Fruit fly (Drosophila melanogaster) whole organism, wandering third instar larva: ENCODE measurements around the gene Ube4B.

Experiments used
- Abd-B ChIP-seq: fragments of >200 bp; optimal IDR thresholded peaks from 2 replicates; lab custom pipeline; 2017; ENCODE audit warnings: missing biosample characterization, missing genetic modification characterization
- CG32264 ChIP-seq: fragments of 200-800 bp; sonication (Bioruptor generic); optimal IDR thresholded peaks from 2 replicates; lab custom pipeline; 2016; ENCODE audit warnings: missing biosample characterization, missing genetic modification characterization
- CG9705 ChIP-seq: fragments of 200-800 bp; sonication (Bioruptor generic); optimal IDR thresholded peaks from 2 replicates; lab custom pipeline; 2018; ENCODE audit warnings: missing biosample characterization, mild to moderate bottlenecking, missing genetic modification characterization
- CrebA ChIP-seq: fragments of 200-800 bp; sonication (Bioruptor generic); optimal IDR thresholded peaks from 2 replicates; lab custom pipeline; 2016; ENCODE audit warnings: missing biosample characterization, mild to moderate bottlenecking, missing genetic modification characterization, borderline replicate concordance
- Dfd ChIP-seq: fragments of >200 bp; optimal IDR thresholded peaks from 2 replicates; lab custom pipeline; 2017; ENCODE audit warnings: missing biosample characterization, missing genetic modification characterization
- Dif ChIP-seq: fragments of 200-275, 200-300 bp; sonication (Bioruptor generic); optimal IDR thresholded peaks from 2 replicates; lab custom pipeline; 2018; ENCODE audit warnings: missing biosample characterization, missing genetic modification characterization; ENCODE audit not compliant: partially characterized antibody
- HLH106 ChIP-seq: fragments of 200-800 bp; optimal IDR thresholded peaks from 3 replicates; lab custom pipeline; 2019; ENCODE audit warnings: missing biosample characterization, mild to moderate bottlenecking, missing genetic modification characterization, moderate library complexity
- Hnf4 ChIP-seq: fragments of 200-800 bp; sonication (Bioruptor generic); optimal IDR thresholded peaks from 2 replicates; lab custom pipeline; 2016; ENCODE audit warnings: missing biosample characterization, mild to moderate bottlenecking, missing genetic modification characterization
- Hr83 ChIP-seq: fragments of 200-300 bp; sonication (Bioruptor generic); optimal IDR thresholded peaks from 2 replicates; lab custom pipeline; 2016; ENCODE audit warnings: missing biosample characterization, mild to moderate bottlenecking, missing genetic modification characterization, moderate library complexity; ENCODE audit not compliant: poor library complexity, severe bottlenecking
- Jra ChIP-seq: sonication (Bioruptor generic); optimal IDR thresholded peaks from 2 replicates; lab custom pipeline; 2016; ENCODE audit warnings: missing biosample characterization, missing genetic modification characterization
- Mio ChIP-seq: sonication (Bioruptor generic); optimal IDR thresholded peaks from 2 replicates; lab custom pipeline; 2016; ENCODE audit warnings: missing biosample characterization, missing genetic modification characterization
- Myc ChIP-seq: fragments of >200 bp; optimal IDR thresholded peaks from 2 replicates; lab custom pipeline; 2017
- N ChIP-seq: fragments of >200 bp; optimal IDR thresholded peaks from 2 replicates; lab custom pipeline; 2018; ENCODE audit warnings: missing biosample characterization, missing external identifiers, missing genetic modification characterization
- Rel ChIP-seq, 2 experiments: fragments of 200-800 bp; sonication (Bioruptor generic) in 1 of 2; optimal IDR thresholded peaks; 2 replicates in 1 of 2; 3 replicates in 1 of 2; lab custom pipeline; 2016 to 2019; ENCODE audit warnings: mild to moderate bottlenecking in 2 of 2, missing biosample characterization in 2 of 2, missing genetic modification characterization in 2 of 2, moderate library complexity in 1 of 2
- Sp1 ChIP-seq: fragments of 200-800 bp; sonication (Bioruptor generic); optimal IDR thresholded peaks from 3 replicates; lab custom pipeline; 2019; ENCODE audit warnings: missing biosample characterization, mild to moderate bottlenecking, missing genetic modification characterization, moderate library complexity
- br ChIP-seq: fragments of 200-800 bp; sonication (Bioruptor generic); optimal IDR thresholded peaks from 2 replicates; lab custom pipeline; 2016; ENCODE audit warnings: missing biosample characterization, missing genetic modification characterization
- brk ChIP-seq: fragments of 200-800 bp; sonication (Bioruptor generic); optimal IDR thresholded peaks from 2 replicates; lab custom pipeline; 2016; ENCODE audit warnings: missing biosample characterization, mild to moderate bottlenecking, missing genetic modification characterization
- dl ChIP-seq, 2 experiments: fragments of 175-275, 200-275 bp in 1 of 2; fragments of 200-275 bp in 1 of 2; sonication (Bioruptor generic); optimal IDR thresholded peaks; lab custom pipeline; 2018; ENCODE audit warnings: mild to moderate bottlenecking in 2 of 2, missing biosample characterization in 2 of 2, missing genetic modification characterization in 2 of 2, moderate library complexity in 2 of 2; ENCODE audit not compliant: partially characterized antibody in 2 of 2, insufficient read depth in 1 of 2
- dmrt93B ChIP-seq: fragments of 200-800 bp; sonication (Bioruptor generic); optimal IDR thresholded peaks from 2 replicates; lab custom pipeline; 2018; ENCODE audit warnings: missing biosample characterization, mild to moderate bottlenecking, missing genetic modification characterization
- dsf ChIP-seq: sonication (Bioruptor generic); optimal IDR thresholded peaks from 2 replicates; lab custom pipeline; 2016; ENCODE audit warnings: missing biosample characterization, missing genetic modification characterization, borderline replicate concordance
- ey ChIP-seq: fragments of 200-800 bp; sonication (Bioruptor generic); optimal IDR thresholded peaks from 2 replicates; lab custom pipeline; 2016; ENCODE audit warnings: missing biosample characterization, missing genetic modification characterization
- fru ChIP-seq: fragments of 200-800 bp; sonication (Bioruptor generic); optimal IDR thresholded peaks from 3 replicates; lab custom pipeline; 2016; ENCODE audit warnings: missing biosample characterization, mild to moderate bottlenecking, missing genetic modification characterization
- jim ChIP-seq: fragments of 175-275, 200-325 bp; sonication (Bioruptor generic); optimal IDR thresholded peaks from 2 replicates; lab custom pipeline; 2016; ENCODE audit warnings: missing biosample characterization, mild to moderate bottlenecking, missing genetic modification characterization
- lola ChIP-seq: fragments of >200 bp; optimal IDR thresholded peaks from 2 replicates; lab custom pipeline; 2017; ENCODE audit warnings: missing biosample characterization, missing genetic modification characterization
- psq ChIP-seq: fragments of 200-800 bp; sonication (Bioruptor generic); optimal IDR thresholded peaks from 3 replicates; lab custom pipeline; 2017; ENCODE audit warnings: missing biosample characterization, mild to moderate bottlenecking, missing genetic modification characterization, moderate library complexity
- sage ChIP-seq: fragments of 200-800 bp; sonication (Bioruptor generic); optimal IDR thresholded peaks from 2 replicates; lab custom pipeline; 2016; ENCODE audit warnings: missing biosample characterization, mild to moderate bottlenecking, missing genetic modification characterization
- sv ChIP-seq: fragments of 200-800 bp; sonication (Bioruptor generic); optimal IDR thresholded peaks from 3 replicates; lab custom pipeline; 2016; ENCODE audit warnings: missing biosample characterization, missing genetic modification characterization
- tai ChIP-seq: sonication (Bioruptor generic); optimal IDR thresholded peaks from 2 replicates; lab custom pipeline; 2016; ENCODE audit warnings: missing biosample characterization, missing genetic modification characterization
- usp ChIP-seq: fragments of >200 bp; optimal IDR thresholded peaks from 2 replicates; lab custom pipeline; 2017; ENCODE audit warnings: missing biosample characterization, missing genetic modification characterization
- woc ChIP-seq: sonication (Bioruptor generic); optimal IDR thresholded peaks from 2 replicates; lab custom pipeline; 2016; ENCODE audit warnings: missing biosample characterization, mild to moderate bottlenecking, missing genetic modification characterization

Ube4B gene

DNA sequence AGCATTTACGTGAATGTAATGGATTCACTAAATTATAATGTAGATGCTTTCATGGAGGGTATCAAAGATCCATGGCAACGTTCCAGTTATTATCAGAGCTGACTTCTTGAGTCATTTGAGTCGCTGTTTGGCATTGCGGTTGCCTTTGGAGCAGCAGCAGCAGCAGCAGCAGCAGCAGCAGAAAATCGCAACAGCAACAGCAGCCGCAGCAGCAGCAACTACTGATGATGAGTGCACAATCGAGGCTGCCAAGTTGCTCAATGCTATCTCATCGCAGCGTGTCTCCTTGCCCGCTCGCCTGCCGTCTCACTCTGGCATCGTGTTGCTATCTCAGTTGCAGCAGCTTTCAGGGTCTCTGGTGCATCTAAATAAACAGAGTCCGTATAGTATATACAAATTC lies 23.2 kb upstream of the Ube4B start:
- no peak for TF ChIP-seq dsf (GFP tag; lab: Kevin White, UChicago)
- TF ChIP-seq Dfd (GFP tag; lab: Kevin White, UChicago), result peak; percentile 63

DNA sequence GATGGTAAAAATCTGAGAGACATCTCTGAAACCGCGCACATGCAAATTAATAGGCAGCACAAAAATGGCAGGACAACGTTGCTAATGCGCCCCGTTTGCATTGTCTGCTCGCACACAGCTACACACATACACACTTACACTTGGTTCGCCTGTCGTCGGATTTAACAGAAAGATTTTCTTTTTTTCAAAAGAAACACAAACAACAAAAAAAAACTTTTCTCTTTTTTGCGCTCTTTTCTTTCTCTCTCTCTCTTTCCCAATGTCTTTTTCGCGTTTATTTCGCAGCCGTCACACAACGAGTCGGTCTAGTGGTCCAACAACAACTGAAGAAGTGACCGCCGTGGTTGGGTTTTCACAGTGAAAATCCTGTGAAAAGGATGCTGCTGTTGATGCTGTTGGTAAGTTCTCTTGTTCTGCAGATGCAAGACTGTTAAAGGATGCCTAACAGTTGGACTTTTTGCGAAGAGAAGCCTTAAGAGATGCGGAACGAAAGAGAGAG lies 16.5 kb upstream of the Ube4B start:
- no peak for TF ChIP-seq N (GFP tag; lab: Kevin White, UChicago)
- no peak for TF ChIP-seq Jra
- no peak for TF ChIP-seq ey (GFP tag; lab: Kevin White, UChicago)
- no peak for TF ChIP-seq fru (GFP tag; lab: Kevin White, UChicago)
- TF ChIP-seq dmrt93B (GFP tag; lab: Kevin White, UChicago), result no peak
- TF ChIP-seq sv (GFP tag; lab: Kevin White, UChicago), result no peak
- TF ChIP-seq dl (GFP tag; optimal IDR thresholded peaks at IDR 0.05; lab: Kevin White, UChicago; ENCODE audit: insufficient read depth in 1 of 2, partially characterized antibody in 2 of 2), result no peak
- TF ChIP-seq jim (GFP tag; lab: Kevin White, UChicago), result no peak
- TF ChIP-seq br (GFP tag; lab: Kevin White, UChicago), result no peak
- TF ChIP-seq CG32264 (GFP tag; lab: Kevin White, UChicago), result no peak
- TF ChIP-seq tai (GFP tag; lab: Kevin White, UChicago), result no peak

dm6 chr2L:13028923-13029322 lies 9.7 kb upstream of the Ube4B start:
- no peak for TF ChIP-seq ey (GFP tag; lab: Kevin White, UChicago)
- TF ChIP-seq woc (GFP tag; lab: Kevin White, UChicago), result no peak
- TF ChIP-seq Jra, result no peak
- TF ChIP-seq fru (GFP tag; lab: Kevin White, UChicago), result no peak
- TF ChIP-seq psq (GFP tag; lab: Kevin White, UChicago), result no peak

- TF ChIP-seq Myc (lab: Kevin White, UChicago) (no peak), sage (no peak), Dfd (GFP tag; lab: Kevin White, UChicago) (no peak)
Observed at dm6 chr2L:13021020-13021781, 2.0 kb upstream of the Ube4B start, which contains the start of gene CG9933. TSS of gene CG9933 (minus strand) at chr2L:13021312.

DNA sequence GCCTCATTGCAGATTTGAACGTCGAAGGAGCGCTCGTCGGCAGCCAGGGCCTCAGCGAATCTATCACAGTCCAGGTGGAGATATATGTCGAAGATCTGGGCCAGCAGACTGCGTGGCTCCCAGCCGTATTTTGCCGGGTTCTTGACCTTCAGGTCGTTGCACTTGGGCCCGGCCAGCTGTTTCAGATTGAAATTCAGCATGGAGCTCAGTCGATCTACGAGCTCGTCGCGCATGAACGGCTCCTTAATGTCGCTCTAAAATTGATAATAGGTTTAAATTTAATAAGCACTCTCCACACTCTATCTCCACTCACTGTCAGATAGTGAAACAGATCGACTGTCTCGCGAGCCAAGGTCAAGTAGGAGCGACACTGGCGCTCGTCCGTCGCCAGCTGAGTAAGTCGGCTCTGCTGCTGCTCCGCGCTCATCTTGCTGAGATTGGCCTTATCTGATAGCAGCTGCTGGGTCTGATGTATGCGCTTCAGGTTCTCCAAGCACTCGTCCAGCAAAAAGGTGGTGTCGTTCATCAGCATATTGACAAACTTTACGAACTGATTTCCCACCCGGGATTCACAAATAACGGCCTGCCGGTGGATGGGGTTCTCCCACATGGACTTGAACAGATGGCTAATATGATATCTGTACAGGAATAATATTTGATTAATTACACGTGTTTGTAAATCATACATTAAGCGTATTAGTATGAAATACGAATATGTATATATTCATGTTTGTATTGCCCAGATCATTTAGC lies 5.0 kb downstream of the Ube4B start:
- TF ChIP-seq Rel (GFP tag; optimal IDR thresholded peaks at IDR 0.05; lab: Kevin White, UChicago) (no peak), Rel (tag; optimal IDR thresholded peaks at IDR 0.05; lab: Kevin White, UChicago) (peak; percentile 96), Mio (GFP tag; lab: Kevin White, UChicago) (no peak), Dif (GFP tag; lab: Kevin White, UChicago) (peak; percentile 13)

DNA sequence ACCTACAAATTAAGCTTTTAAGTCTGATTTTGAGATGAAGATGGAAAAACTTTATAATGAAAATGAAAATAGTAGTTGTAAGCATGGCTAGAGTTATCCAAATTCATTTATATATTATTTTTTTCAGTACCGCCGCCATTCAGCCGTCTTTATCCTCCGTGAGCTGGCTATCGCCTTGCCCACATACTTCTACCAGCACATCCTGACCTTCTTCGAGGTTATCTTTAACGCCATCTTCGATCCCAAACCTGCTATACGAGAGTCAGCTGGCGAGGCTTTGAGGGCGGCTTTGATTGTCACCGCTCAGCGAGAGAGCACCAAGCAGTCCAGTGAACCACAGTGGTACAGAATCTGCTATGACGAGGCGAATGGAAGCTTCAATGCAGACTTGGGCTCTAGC lies 13.9 kb downstream of the Ube4B start:
- TF ChIP-seq usp (GFP tag; lab: Kevin White, UChicago), result no peak

DNA sequence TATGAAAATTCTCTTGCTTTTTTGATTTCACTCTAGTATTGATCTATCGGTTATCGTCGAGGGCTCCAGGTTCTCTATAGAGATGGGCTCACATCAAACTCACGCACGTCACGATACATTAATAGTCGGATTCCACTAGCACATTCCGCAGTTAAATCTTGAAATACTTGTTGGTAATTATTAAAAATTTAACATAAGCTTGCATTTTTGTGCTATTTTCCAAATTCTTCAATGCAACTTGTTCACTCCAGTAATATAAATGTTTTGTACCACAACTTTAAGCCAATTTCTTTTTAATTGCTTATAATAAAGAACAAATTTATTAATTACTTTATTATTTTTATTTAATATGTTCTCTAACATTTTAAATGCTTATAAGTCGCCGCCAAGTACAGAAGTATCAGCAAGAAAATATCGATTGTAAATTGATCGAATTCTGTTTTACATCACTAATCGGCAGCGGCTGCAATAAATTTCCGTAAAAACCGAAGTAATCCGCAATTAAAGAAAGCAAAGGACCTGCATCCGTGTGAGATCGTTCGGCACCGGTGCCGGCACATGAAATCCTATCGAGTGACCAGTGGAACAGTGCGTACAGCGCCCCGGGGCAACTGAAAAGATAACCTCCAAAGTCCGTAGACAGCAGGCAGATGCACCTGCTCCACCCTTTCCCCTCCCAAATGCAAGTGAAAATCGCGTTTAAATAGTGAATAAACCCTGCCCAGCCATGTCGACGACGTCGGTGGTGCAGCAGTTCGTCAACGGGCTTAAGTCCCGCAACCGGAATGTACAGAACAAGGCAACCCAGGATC lies 15.0 kb downstream of the Ube4B start, which contains the start of the genes Vha68-1 and mTor:
Gene Vha68-1, minus strand, starts transcription at position 49 of the 812 bp plus-strand sequence.
Gene mTor, plus strand, starts transcription at position 422 of the 812 bp plus-strand sequence.
- TF ChIP-seq Jra (no peak), ey (GFP tag; lab: Kevin White, UChicago) (peak; percentile 75), dl (GFP tag; optimal IDR thresholded peaks at IDR 0.05; lab: Kevin White, UChicago; ENCODE audit: insufficient read depth in 1 of 2, partially characterized antibody in 2 of 2) (no peak), sv (GFP tag; lab: Kevin White, UChicago) (peak; percentile 68), Dfd (GFP tag; lab: Kevin White, UChicago) (no peak), Mio (GFP tag; lab: Kevin White, UChicago) (no peak), brk (GFP tag; lab: Kevin White, UChicago) (no peak), fru (GFP tag; lab: Kevin White, UChicago) (peak; percentile 63), Hnf4 (GFP tag; lab: Kevin White, UChicago) (no peak), br (GFP tag; lab: Kevin White, UChicago) (no peak), Sp1 (no peak), HLH106 (tag; lab: Kevin White, UChicago) (peak; percentile 82), Myc (lab: Kevin White, UChicago) (no peak), jim (GFP tag; lab: Kevin White, UChicago) (no peak), Hr83 (GFP tag; lab: Kevin White, UChicago) (peak; percentile 44), CrebA (no peak), psq (GFP tag; lab: Kevin White, UChicago) (peak; percentile 63), dmrt93B (GFP tag; lab: Kevin White, UChicago) (no peak), tai (GFP tag; lab: Kevin White, UChicago) (no peak), CG9705 (peak; percentile 46), lola (GFP tag; lab: Kevin White, UChicago) (no peak), Dif (GFP tag; lab: Kevin White, UChicago) (no peak), Abd-B (no peak)
